Fruit fly (Drosophila melanogaster) whole organism, embryonic: Measurements from ENCODE around the gene Moe.

Experiments used
- CG11504 ChIP-seq: fragments of 200-800 bp; sonication (Bioruptor generic); optimal IDR thresholded peaks from 3 replicates; lab custom pipeline; 2019; ENCODE audit warnings: missing biosample characterization, mild to moderate bottlenecking, missing genetic modification characterization, moderate library complexity
- CG18011 ChIP-seq: fragments of 200-800 bp; sonication (Bioruptor generic); optimal IDR thresholded peaks from 2 replicates; lab custom pipeline; 2017; ENCODE audit warnings: missing biosample characterization, missing genetic modification characterization, mild to moderate bottlenecking, moderate library complexity, missing genotype
- CG32772 ChIP-seq: fragments of 200-800 bp; sonication (Bioruptor generic); IDR thresholded peaks from 2 replicates; pipeline ENCODE4 v1.3.6; 2022; ENCODE audit warnings: missing biosample characterization, missing genetic modification characterization
- CG34376 ChIP-seq: fragments of 200-800 bp; sonication (Bioruptor generic); optimal IDR thresholded peaks from 2 replicates; lab custom pipeline; 2018; ENCODE audit warnings: missing biosample characterization, mild to moderate bottlenecking, missing genetic modification characterization
- dmrt99B ChIP-seq: fragments of 200-800 bp; sonication (Bioruptor generic); optimal IDR thresholded peaks from 2 replicates; lab custom pipeline; 2018; ENCODE audit warnings: missing biosample characterization, mild to moderate bottlenecking, missing genetic modification characterization, moderate library complexity
- en ChIP-seq: fragments of 200-800 bp; sonication (Bioruptor generic); optimal IDR thresholded peaks from 2 replicates; lab custom pipeline; 2016; ENCODE audit warnings: missing biosample characterization, missing genetic modification characterization
- fd64A ChIP-seq: fragments of 200-800 bp; sonication (Bioruptor generic); optimal IDR thresholded peaks from 3 replicates; lab custom pipeline; 2018; ENCODE audit warnings: missing biosample characterization, mild to moderate bottlenecking, missing genetic modification characterization
- inv ChIP-seq: fragments of 200-800 bp; sonication (Bioruptor generic); IDR thresholded peaks from 2 replicates; pipeline ENCODE4 v1.3.6; 2022; ENCODE audit warnings: missing biosample characterization, missing genetic modification characterization; ENCODE audit not compliant: partially characterized antibody
- kay ChIP-seq: fragments of 200-800 bp; sonication (Bioruptor generic); optimal IDR thresholded peaks from 2 replicates; lab custom pipeline; 2016; ENCODE audit warnings: missing biosample characterization, missing genetic modification characterization
- so ChIP-seq: fragments of 200-800 bp; sonication (Bioruptor generic); IDR thresholded peaks from 3 replicates; pipeline ENCODE4 v1.3.6; 2022; ENCODE audit warnings: missing biosample characterization, missing genetic modification characterization
- tio ChIP-seq: fragments of 200-800 bp; sonication (Bioruptor generic); optimal IDR thresholded peaks from 2 replicates; lab custom pipeline; 2017; ENCODE audit warnings: missing biosample characterization, missing genetic modification characterization, inconsistent platforms
- tna ChIP-seq: fragments of 200-800 bp; sonication (Bioruptor generic); IDR thresholded peaks from 2 replicates; pipeline ENCODE4 v1.3.6; 2022; ENCODE audit warnings: missing biosample characterization, missing genetic modification characterization; ENCODE audit not compliant: partially characterized antibody
- tx ChIP-seq: fragments of 200-800 bp; sonication (Bioruptor generic); optimal IDR thresholded peaks from 2 replicates; lab custom pipeline; 2016; ENCODE audit warnings: missing biosample characterization, missing genetic modification characterization
- z ChIP-seq: fragments of 200-800 bp; sonication (Bioruptor generic); IDR thresholded peaks from 3 replicates; pipeline ENCODE4 v1.3.6; 2022; ENCODE audit warnings: missing biosample characterization, missing genetic modification characterization

- TF ChIP-seq inv = no peak
- no peak for TF ChIP-seq en (GFP tag; lab: Kevin White, UChicago)
- peak; percentile 51 for TF ChIP-seq fd64A
- TF ChIP-seq dmrt99B (tag; lab: Kevin White, UChicago) = peak; percentile 89
- TF ChIP-seq tx (GFP tag; lab: Kevin White, UChicago) = no peak
- peak; percentile 65 for TF ChIP-seq tio (GFP tag; lab: Kevin White, UChicago)
- TF ChIP-seq tna (GFP tag; lab: Robert Waterston, UW) = no peak
- peak; percentile 94 for TF ChIP-seq so (GFP tag; lab: Robert Waterston, UW)
- TF ChIP-seq CG11504 = peak; percentile 89
- peak; percentile 28 for TF ChIP-seq CG34376 (GFP tag; lab: Kevin White, UChicago)
- 0 out of 3 replicates have a peak, but pooled peaks have one; percentile 16 for TF ChIP-seq z (GFP tag; lab: Robert Waterston, UW)
- peak; percentile 64 for TF ChIP-seq kay (GFP tag; lab: Kevin White, UChicago)
- TF ChIP-seq CG18011 (GFP tag; lab: Kevin White, UChicago) = peak; percentile 54
- peak; percentile 86 for TF ChIP-seq CG32772 (GFP tag; lab: Robert Waterston, UW)
Measured at dm6 chrX:8878967-8879554, 19.1 kb downstream of the Moe start.
